Fruit fly (Drosophila melanogaster) whole organism, pupa: ENCODE results near the gene Con.
A peak's percentile ranks its signal among the peaks of the same experiment; 100 is the strongest.

Experiments used
- CG10348 ChIP-seq: fragments of 200-800 bp; sonication (Bioruptor generic); IDR thresholded peaks from 2 replicates; pipeline ENCODE4 v1.3.6; 2022; ENCODE audit warnings: missing biosample characterization, missing genetic modification characterization
- CG12605 ChIP-seq: fragments of 200-800 bp; sonication (Bioruptor generic); IDR thresholded peaks from 2 replicates; pipeline ENCODE4 v1.3.6; 2022; ENCODE audit warnings: missing biosample characterization, missing genetic modification characterization
- CG13204 ChIP-seq: fragments of 200-800 bp; sonication (Bioruptor generic); optimal IDR thresholded peaks from 2 replicates; lab custom pipeline; 2018; ENCODE audit warnings: missing biosample characterization, mild to moderate bottlenecking, missing genetic modification characterization, moderate library complexity
- CG14655 ChIP-seq: fragments of 200-800 bp; sonication (Bioruptor generic); optimal IDR thresholded peaks from 3 replicates; lab custom pipeline; 2017; ENCODE audit warnings: mild to moderate bottlenecking, missing biosample characterization, missing genetic modification reagents, missing genetic modification characterization
- CG15710 ChIP-seq: fragments of 200-800 bp; sonication (Bioruptor generic); optimal IDR thresholded peaks from 2 replicates; lab custom pipeline; 2018; ENCODE audit warnings: missing biosample characterization, mild to moderate bottlenecking, missing genetic modification characterization, moderate library complexity
- CG17806 ChIP-seq: fragments of 200-800 bp; sonication (Bioruptor generic); optimal IDR thresholded peaks from 2 replicates; lab custom pipeline; 2018; ENCODE audit warnings: missing biosample characterization, mild to moderate bottlenecking, missing genetic modification characterization, moderate library complexity
- CG32121 ChIP-seq: fragments of 200-800 bp; sonication (Bioruptor generic); IDR thresholded peaks from 2 replicates; pipeline ENCODE4 v1.3.6; 2022; ENCODE audit warnings: missing biosample characterization, missing genetic modification characterization
- CG34367 ChIP-seq: fragments of 200-800 bp; sonication (Bioruptor generic); optimal IDR thresholded peaks from 2 replicates; lab custom pipeline; 2018; ENCODE audit warnings: missing biosample characterization, mild to moderate bottlenecking, missing genetic modification characterization
- CG4496 ChIP-seq: fragments of 200-800 bp; sonication (Bioruptor generic); IDR thresholded peaks from 3 replicates; pipeline ENCODE4 v1.3.6; 2022; ENCODE audit warnings: missing biosample characterization, missing genetic modification characterization
- CG8159 ChIP-seq: fragments of 200-800 bp; sonication (Bioruptor generic); optimal IDR thresholded peaks from 3 replicates; lab custom pipeline; 2018; ENCODE audit warnings: missing biosample characterization, mild to moderate bottlenecking, missing genetic modification characterization, moderate library complexity
- CG8301 ChIP-seq: fragments of 200-800 bp; sonication (Bioruptor generic); optimal IDR thresholded peaks from 2 replicates; lab custom pipeline; 2018; ENCODE audit warnings: missing biosample characterization, mild to moderate bottlenecking, missing genetic modification characterization
- CG9948 ChIP-seq: fragments of 200-800 bp; sonication (Bioruptor generic); optimal IDR thresholded peaks from 2 replicates; lab custom pipeline; 2018; ENCODE audit warnings: missing biosample characterization, mild to moderate bottlenecking, missing genetic modification characterization, moderate library complexity
- D1 ChIP-seq: fragments of 200-800 bp; sonication (Bioruptor generic); optimal IDR thresholded peaks from 2 replicates; lab custom pipeline; 2018; ENCODE audit warnings: missing biosample characterization, mild to moderate bottlenecking, missing genetic modification characterization, moderate library complexity
- EcR ChIP-seq: fragments of 200-800 bp; sonication (Bioruptor generic); optimal IDR thresholded peaks from 3 replicates; lab custom pipeline; 2019; ENCODE audit warnings: missing biosample characterization, missing genetic modification characterization, mild to moderate bottlenecking, moderate library complexity, missing genetic modification reagents
- Ets98B ChIP-seq: fragments of 200-800 bp; sonication (Bioruptor generic); IDR thresholded peaks from 2 replicates; pipeline ENCODE4 v1.3.6; 2022; ENCODE audit warnings: missing biosample characterization, missing genetic modification characterization
- Pif1A ChIP-seq: fragments of 200-800 bp; sonication (Bioruptor generic); optimal IDR thresholded peaks from 3 replicates; lab custom pipeline; 2016; ENCODE audit warnings: missing biosample characterization, missing genetic modification characterization
- Pif1B ChIP-seq: fragments of 200-800 bp; sonication (Bioruptor generic); optimal IDR thresholded peaks from 3 replicates; lab custom pipeline; 2016; ENCODE audit warnings: missing biosample characterization, missing genetic modification characterization
- Snoo ChIP-seq: fragments of 200-800 bp; sonication (Bioruptor generic); optimal IDR thresholded peaks from 3 replicates; lab custom pipeline; 2017; ENCODE audit warnings: missing biosample characterization, mild to moderate bottlenecking, missing genetic modification characterization, inconsistent platforms
- fd96Ca ChIP-seq: fragments of 200-800 bp; sonication (Bioruptor generic); IDR thresholded peaks from 3 replicates; pipeline ENCODE4 v1.3.6; 2022; ENCODE audit warnings: missing biosample characterization, missing genetic modification characterization
- gl ChIP-seq: fragments of 200-800 bp; sonication (Bioruptor generic); optimal IDR thresholded peaks from 2 replicates; lab custom pipeline; 2018; ENCODE audit warnings: missing biosample characterization, mild to moderate bottlenecking, missing genetic modification characterization
- rn ChIP-seq: fragments of 200-800 bp; sonication (Bioruptor generic); IDR thresholded peaks from 2 replicates; pipeline ENCODE4 v1.3.6; 2022; ENCODE audit warnings: missing biosample characterization, missing genetic modification characterization

Gene Con

dm6 chr3L:5078978-5079377 lies at the start of gene Con:
Gene Con (minus strand): TSS chr3L:5079033.
- TF ChIP-seq CG4496 (GFP tag; lab: Robert Waterston, UW) (no peak), CG8301 (tag; lab: Kevin White, UChicago) (no peak), CG34367 (tag; lab: Kevin White, UChicago) (no peak), Pif1B (GFP tag; lab: Kevin White, UChicago) (no peak), rn (GFP tag; lab: Robert Waterston, UW) (no peak), Pif1A (GFP tag; lab: Kevin White, UChicago) (no peak), Snoo (tag; lab: Kevin White, UChicago) (no peak), fd96Ca (no peak), CG15710 (tag; lab: Kevin White, UChicago) (no peak), CG32121 (no peak), CG10348 (no peak), gl (tag; lab: Kevin White, UChicago) (no peak), CG17806 (tag; lab: Kevin White, UChicago) (no peak), CG9948 (no peak), EcR (GFP tag; lab: Kevin White, UChicago) (no peak), CG12605 (GFP tag; lab: Robert Waterston, UW) (no peak), CG14655 (GFP tag; lab: Kevin White, UChicago) (no peak), Ets98B (GFP tag; lab: Robert Waterston, UW) (no peak), CG8159 (tag; lab: Kevin White, UChicago) (no peak), D1 (tag; lab: Kevin White, UChicago) (no peak)

DNA sequence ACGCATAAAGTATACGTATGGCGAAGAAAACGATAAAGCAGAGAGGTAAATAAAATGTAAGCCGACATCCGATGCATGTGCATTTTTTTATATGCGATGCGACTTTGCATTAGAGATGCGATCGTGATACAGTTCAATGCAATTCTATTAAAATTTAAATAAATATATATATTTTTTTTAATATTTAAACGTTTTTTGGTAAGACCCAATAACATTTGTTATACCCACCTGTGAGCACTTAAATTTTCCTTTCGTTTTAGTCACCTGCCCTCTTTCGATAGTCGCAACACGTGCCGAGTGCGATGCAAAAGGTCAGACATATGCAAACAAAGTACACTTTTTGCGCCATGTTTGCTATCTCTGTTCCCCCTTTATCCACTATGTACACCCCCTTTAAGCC lies 49.4 kb upstream of the Con start:
- TF ChIP-seq Ets98B (GFP tag; lab: Robert Waterston, UW) (peak; percentile 51; the same call in 1 of the 2 replicates), CG8301 (tag; lab: Kevin White, UChicago) (peak; percentile 10), Snoo (tag; lab: Kevin White, UChicago) (no peak), CG32121 (peak; percentile 48; the same call in 1 of the 2 replicates), D1 (tag; lab: Kevin White, UChicago) (peak; percentile 9), CG34367 (tag; lab: Kevin White, UChicago) (peak; percentile 55), Pif1A (GFP tag; lab: Kevin White, UChicago) (peak; percentile 15), CG13204 (no peak), CG10348 (no peak; the same call in 1 of the 2 replicates), Pif1B (GFP tag; lab: Kevin White, UChicago) (peak; percentile 40), CG8159 (tag; lab: Kevin White, UChicago) (peak; percentile 64), CG14655 (GFP tag; lab: Kevin White, UChicago) (no peak), rn (GFP tag; lab: Robert Waterston, UW) (peak; percentile 40; the same call in 1 of the 2 replicates), gl (tag; lab: Kevin White, UChicago) (no peak), CG12605 (GFP tag; lab: Robert Waterston, UW) (0 out of 2 replicates have a peak, but pooled peaks have one; percentile 22), CG9948 (peak; percentile 72), CG15710 (tag; lab: Kevin White, UChicago) (peak; percentile 67), fd96Ca (peak; percentile 66; the same call in 2 of the 3 replicates), EcR (GFP tag; lab: Kevin White, UChicago) (no peak), CG4496 (GFP tag; lab: Robert Waterston, UW) (peak; percentile 38; the same call in 1 of the 3 replicates), CG17806 (tag; lab: Kevin White, UChicago) (peak; percentile 62)
- TF ChIP-seq, all 21 proteins: peak for 15

dm6 chr3L:5127609-5128008 lies 48.8 kb upstream of the Con start:
- no peak for TF ChIP-seq fd96Ca
- TF ChIP-seq EcR (GFP tag; lab: Kevin White, UChicago): peak; percentile 58
- TF ChIP-seq Pif1A (GFP tag; lab: Kevin White, UChicago): no peak
- TF ChIP-seq CG8159 (tag; lab: Kevin White, UChicago): peak; percentile 44
- TF ChIP-seq Snoo (tag; lab: Kevin White, UChicago): no peak

dm6 chr3L:5125202-5125601 lies 46.4 kb upstream of the Con start:
- TF ChIP-seq Pif1B (GFP tag; lab: Kevin White, UChicago): no peak
- TF ChIP-seq CG8301 (tag; lab: Kevin White, UChicago): no peak

dm6 chr3L:5102050-5102449 lies 23.2 kb upstream of the Con start:
- TF ChIP-seq Pif1A (GFP tag; lab: Kevin White, UChicago): no peak
- no peak for TF ChIP-seq CG12605 (GFP tag; lab: Robert Waterston, UW)
- TF ChIP-seq Pif1B (GFP tag; lab: Kevin White, UChicago): no peak
- no peak for TF ChIP-seq CG8159 (tag; lab: Kevin White, UChicago)
- TF ChIP-seq CG4496 (GFP tag; lab: Robert Waterston, UW): no peak
- TF ChIP-seq CG8301 (tag; lab: Kevin White, UChicago): no peak
- no peak for TF ChIP-seq D1 (tag; lab: Kevin White, UChicago)
- TF ChIP-seq CG32121: no peak
- no peak for TF ChIP-seq Ets98B (GFP tag; lab: Robert Waterston, UW)
- no peak for TF ChIP-seq Snoo (tag; lab: Kevin White, UChicago)
- TF ChIP-seq CG14655 (GFP tag; lab: Kevin White, UChicago): no peak
- no peak for TF ChIP-seq CG13204
- TF ChIP-seq CG10348: no peak
- TF ChIP-seq EcR (GFP tag; lab: Kevin White, UChicago): no peak
- no peak for TF ChIP-seq CG9948
- TF ChIP-seq rn (GFP tag; lab: Robert Waterston, UW): no peak
- TF ChIP-seq gl (tag; lab: Kevin White, UChicago): no peak
- TF ChIP-seq fd96Ca: no peak
- no peak for TF ChIP-seq CG34367 (tag; lab: Kevin White, UChicago)

- TF ChIP-seq Pif1B (GFP tag; lab: Kevin White, UChicago) (no peak), CG10348 (no peak), CG4496 (GFP tag; lab: Robert Waterston, UW) (peak; percentile 62; the same call in 2 of the 3 replicates), CG12605 (GFP tag; lab: Robert Waterston, UW) (peak; percentile 33; the same call in 1 of the 2 replicates), CG14655 (GFP tag; lab: Kevin White, UChicago) (peak; percentile 12), CG13204 (no peak), CG8301 (tag; lab: Kevin White, UChicago) (peak; percentile 2), CG34367 (tag; lab: Kevin White, UChicago) (peak; percentile 52), Pif1A (GFP tag; lab: Kevin White, UChicago) (peak; percentile 37), gl (tag; lab: Kevin White, UChicago) (no peak), CG17806 (tag; lab: Kevin White, UChicago) (no peak), CG8159 (tag; lab: Kevin White, UChicago) (peak; percentile 13)
- TF ChIP-seq, all 21 proteins: peak for 7
Observed at dm6 chr3L:5096674-5097073, 17.8 kb upstream of the Con start.
